Fruit fly (Drosophila melanogaster): ENCODE results near the gene Edg84A.

The Edg84A gene

dm6 chr3R:6723537-6724171 lies 39.4 kb downstream of the Edg84A start (continued):
- TF ChIP-seq E2f1 (GFP tag; IDR thresholded peaks at IDR 0.05) (no peak), Atf-2 (GFP tag; optimal IDR thresholded peaks at IDR 0.05) (no peak), tll (GFP tag; optimal IDR thresholded peaks at IDR 0.05) (peak in 1 of 2 experiments; percentile 94), CG31365 (tag; optimal IDR thresholded peaks at IDR 0.05) (no peak), vvl (GFP tag; IDR thresholded peaks at IDR 0.05) (no peak), Ssrp (tag; optimal IDR thresholded peaks at IDR 0.05) (peak; percentile 35), ac (GFP tag; optimal IDR thresholded peaks at IDR 0.05) (peak; percentile 1), Fer3 (tag; optimal IDR thresholded peaks at IDR 0.05) (no peak), Dip3 (GFP tag; optimal IDR thresholded peaks at IDR 0.05) (no peak), inv (GFP tag; IDR thresholded peaks at IDR 0.05; ENCODE audit: partially characterized antibody) (no peak), scrt (GFP tag; optimal IDR thresholded peaks at IDR 0.05) (no peak), pb (GFP tag; optimal IDR thresholded peaks at IDR 0.05) (peak; percentile 30), CG10654 (GFP tag; optimal IDR thresholded peaks at IDR 0.05) (no peak), CG12236 (GFP tag; optimal IDR thresholded peaks at IDR 0.05) (no peak), trem (tag; optimal IDR thresholded peaks at IDR 0.05) (peak; percentile 44), CG12071 (GFP tag; optimal IDR thresholded peaks at IDR 0.05) (no peak), da (GFP tag; optimal IDR thresholded peaks at IDR 0.05) (no peak), CG15479 (GFP tag; optimal IDR thresholded peaks at IDR 0.05) (peak; percentile 40), CG6654 (GFP tag; optimal IDR thresholded peaks at IDR 0.05) (peak; percentile 13), ash1 (GFP tag; optimal IDR thresholded peaks at IDR 0.05) (no peak), BtbVII (GFP tag; optimal IDR thresholded peaks at IDR 0.05) (no peak), Trl (optimal IDR thresholded peaks at IDR 0.05) (no peak), Trl (GFP tag; optimal IDR thresholded peaks at IDR 0.05) (no peak), CTCF (GFP tag; optimal IDR thresholded peaks at IDR 0.05) (no peak), pzg (GFP tag; optimal IDR thresholded peaks at IDR 0.05) (no peak), gsb-n (tag; optimal IDR thresholded peaks at IDR 0.05) (peak; percentile 67), hb (GFP tag; IDR thresholded peaks at IDR 0.05; ENCODE audit: partially characterized antibody) (no peak), Taf1 (GFP tag; IDR thresholded peaks at IDR 0.05) (no peak), CHES-1-like (GFP tag; optimal IDR thresholded peaks at IDR 0.05) (no peak), Dbx (GFP tag; IDR thresholded peaks at IDR 0.05) (no peak), TFAM (GFP tag; optimal IDR thresholded peaks at IDR 0.05) (no peak), CG15514 (GFP tag; optimal IDR thresholded peaks at IDR 0.05) (no peak), crp (GFP tag; optimal IDR thresholded peaks at IDR 0.05) (no peak), Elba2 (GFP tag; optimal IDR thresholded peaks at IDR 0.05) (no peak), CG12659 (GFP tag; optimal IDR thresholded peaks at IDR 0.05) (no peak), ind (GFP tag; optimal IDR thresholded peaks at IDR 0.05) (no peak), CG17568 (GFP tag; optimal IDR thresholded peaks at IDR 0.05) (no peak), CG11560 (tag; IDR thresholded peaks at IDR 0.05) (no peak), Doc3 (GFP tag; IDR thresholded peaks at IDR 0.05; ENCODE audit: partially characterized antibody) (no peak), CG3163 (GFP tag; optimal IDR thresholded peaks at IDR 0.05) (no peak), CG18262 (tag; optimal IDR thresholded peaks at IDR 0.05) (peak; percentile 74), gro (GFP tag; optimal IDR thresholded peaks at IDR 0.05) (no peak), zfh2 (GFP tag; optimal IDR thresholded peaks at IDR 0.05) (no peak), Lpt (GFP tag; optimal IDR thresholded peaks at IDR 0.05) (no peak), CG3065 (GFP tag; optimal IDR thresholded peaks at IDR 0.05) (no peak), run (tag; optimal IDR thresholded peaks at IDR 0.05) (no peak), Atf3 (GFP tag; optimal IDR thresholded peaks at IDR 0.05) (no peak), fd96Cb (tag; optimal IDR thresholded peaks at IDR 0.05) (peak; percentile 59), CG31224 (GFP tag; IDR thresholded peaks at IDR 0.05) (no peak), Deaf1 (tag; optimal IDR thresholded peaks at IDR 0.05) (peak; percentile 15), Bgb (GFP tag; IDR thresholded peaks at IDR 0.05; ENCODE audit: partially characterized antibody) (no peak)

All from whole organism, embryonic.